Worm (Caenorhabditis elegans) whole organism, L3 larva: ENCODE data around the gene dcn-1.

ENCODE experiments used
- R02D3.7 ChIP-seq: fragments of 150-350 bp; optimal IDR thresholded peaks from 2 replicates; lab custom pipeline; 2014; ENCODE audit warnings: missing biosample characterization, missing genetic modification characterization
- ZK546.5 ChIP-seq: sonication (generic microtip); optimal IDR thresholded peaks from 2 replicates; lab custom pipeline; 2017; ENCODE audit warnings: missing biosample characterization, missing genetic modification characterization
- aly-2 ChIP-seq: fragments of 150-350 bp; optimal IDR thresholded peaks from 2 replicates; lab custom pipeline; 2014; ENCODE audit warnings: missing biosample characterization, missing genetic modification characterization
- ama-1 ChIP-seq: fragments of 150-350 bp; optimal IDR thresholded peaks from 2 replicates; lab custom pipeline; 2018
- ceh-16 ChIP-seq: sonication (generic microtip); optimal IDR thresholded peaks from 2 replicates; lab custom pipeline; 2017; ENCODE audit warnings: missing biosample characterization, missing genetic modification characterization
- ceh-28 ChIP-seq: fragments of 150-350 bp; optimal IDR thresholded peaks from 2 replicates; lab custom pipeline; 2014; ENCODE audit warnings: missing biosample characterization, missing genetic modification reagents, missing genetic modification characterization
- ceh-82 ChIP-seq: fragments of 150-350 bp; optimal IDR thresholded peaks from 2 replicates; lab custom pipeline; 2014; ENCODE audit warnings: missing biosample characterization, missing genetic modification characterization
- ceh-9 ChIP-seq: sonication (generic microtip); optimal IDR thresholded peaks from 2 replicates; lab custom pipeline; 2018; ENCODE audit warnings: missing biosample characterization, missing genetic modification characterization
- daf-12 ChIP-seq: fragments of 150-350 bp; optimal IDR thresholded peaks from 2 replicates; lab custom pipeline; 2014; ENCODE audit warnings: missing biosample characterization, missing genetic modification reagents, missing genetic modification characterization
- egl-27 ChIP-seq: sonication (generic microtip); optimal IDR thresholded peaks from 4 replicates; lab custom pipeline; 2017; ENCODE audit warnings: missing biosample characterization, missing genetic modification reagents, missing genetic modification characterization
- egl-5 ChIP-seq: fragments of 150-350 bp; optimal IDR thresholded peaks from 2 replicates; lab custom pipeline; 2017; ENCODE audit warnings: missing biosample characterization, missing genetic modification reagents, missing genetic modification characterization, inconsistent platforms
- elt-1 ChIP-seq: fragments of 150-350 bp; optimal IDR thresholded peaks from 2 replicates; lab custom pipeline; 2014; ENCODE audit warnings: missing biosample characterization, missing genetic modification characterization
- elt-2 ChIP-seq: sonication (generic microtip); optimal IDR thresholded peaks from 2 replicates; lab custom pipeline; 2016; ENCODE audit warnings: missing genetic modification reagents, mild to moderate bottlenecking, missing genetic modification characterization, missing compliant biosample characterization
- elt-3 ChIP-seq, 3 experiments: fragments of 150-350 bp in 1 of 3; sonication (generic microtip) in 2 of 3; optimal IDR thresholded peaks; 2 replicates in 2 of 3; 4 replicates in 1 of 3; lab custom pipeline; 2014 to 2017; ENCODE audit warnings: missing biosample characterization in 3 of 3, missing genetic modification characterization in 3 of 3
- eor-1 ChIP-seq, 2 experiments: fragments of 150-350 bp; optimal IDR thresholded peaks; 2 replicates each; lab custom pipeline; 2014 to 2018; ENCODE audit warnings: missing biosample characterization in 2 of 2, missing genetic modification characterization in 2 of 2
- fkh-10 ChIP-seq: sonication (generic microtip); optimal IDR thresholded peaks from 2 replicates; lab custom pipeline; 2017; ENCODE audit warnings: missing biosample characterization, missing genetic modification reagents, missing genetic modification characterization
- fkh-2 ChIP-seq: fragments of 150-350 bp; optimal IDR thresholded peaks from 2 replicates; lab custom pipeline; 2014; ENCODE audit warnings: missing biosample characterization, missing genetic modification reagents, missing genetic modification characterization
- fos-1 ChIP-seq: fragments of 150-350 bp; optimal IDR thresholded peaks from 2 replicates; lab custom pipeline; 2014; ENCODE audit warnings: missing biosample characterization, missing genetic modification characterization
- hmg-11 ChIP-seq: sonication (generic microtip); optimal IDR thresholded peaks from 2 replicates; lab custom pipeline; 2016; ENCODE audit warnings: missing genetic modification characterization, missing compliant biosample characterization
- lin-15B ChIP-seq: fragments of 150-350 bp; optimal IDR thresholded peaks from 2 replicates; lab custom pipeline; 2014; ENCODE audit warnings: missing biosample characterization, missing genetic modification characterization
- lin-39 ChIP-seq: fragments of 150-350 bp; optimal IDR thresholded peaks from 2 replicates; lab custom pipeline; 2018; ENCODE audit warnings: missing biosample characterization, missing genetic modification reagents, missing genetic modification characterization
- lsy-12 ChIP-seq: sonication (generic microtip); optimal IDR thresholded peaks from 2 replicates; lab custom pipeline; 2016; ENCODE audit warnings: mild to moderate bottlenecking, missing genetic modification characterization, missing compliant biosample characterization
- mdl-1 ChIP-seq: fragments of 150-350 bp; optimal IDR thresholded peaks from 2 replicates; lab custom pipeline; 2014; ENCODE audit warnings: missing biosample characterization, missing genetic modification characterization
- mml-1 ChIP-seq: fragments of 150-350 bp; sonication (generic microtip); optimal IDR thresholded peaks from 3 replicates; lab custom pipeline; 2014; ENCODE audit warnings: missing biosample characterization, missing genetic modification characterization
- nfya-1 ChIP-seq: sonication (generic microtip); optimal IDR thresholded peaks from 2 replicates; lab custom pipeline; 2017; ENCODE audit warnings: missing genetic modification characterization, mild to moderate bottlenecking, missing compliant biosample characterization, antibody characterized with exemption, moderate library complexity; ENCODE audit not compliant: insufficient read depth
- nhr-12 ChIP-seq: fragments of 150-350 bp; optimal IDR thresholded peaks from 2 replicates; lab custom pipeline; 2014; ENCODE audit warnings: missing biosample characterization, missing genetic modification characterization
- nhr-23 ChIP-seq: fragments of 150-350 bp; optimal IDR thresholded peaks from 2 replicates; lab custom pipeline; 2014; ENCODE audit warnings: missing biosample characterization, missing genetic modification reagents, missing genetic modification characterization
- nhr-237 ChIP-seq: fragments of 150-350 bp; optimal IDR thresholded peaks from 2 replicates; lab custom pipeline; 2014; ENCODE audit warnings: missing biosample characterization, missing genetic modification characterization
- nhr-25 ChIP-seq: sonication (generic microtip); optimal IDR thresholded peaks from 2 replicates; lab custom pipeline; 2017; ENCODE audit warnings: missing biosample characterization, missing genetic modification characterization
- nhr-28 ChIP-seq: fragments of 150-350 bp; optimal IDR thresholded peaks from 2 replicates; lab custom pipeline; 2014; ENCODE audit warnings: missing biosample characterization, missing genetic modification characterization
- nhr-43 ChIP-seq: sonication (generic microtip); optimal IDR thresholded peaks from 2 replicates; lab custom pipeline; 2016; ENCODE audit warnings: mild to moderate bottlenecking, missing genetic modification characterization, missing compliant biosample characterization; ENCODE audit not compliant: poor library complexity, severe bottlenecking
- nhr-67 ChIP-seq: fragments of 150-350 bp; optimal IDR thresholded peaks from 2 replicates; lab custom pipeline; 2014; ENCODE audit warnings: missing biosample characterization, missing genetic modification characterization
- nhr-76 ChIP-seq: fragments of 150-350 bp; sonication (generic microtip); optimal IDR thresholded peaks from 5 replicates; lab custom pipeline; 2014; ENCODE audit warnings: missing biosample characterization, missing genetic modification characterization
- nhr-77 ChIP-seq: fragments of 150-350 bp; optimal IDR thresholded peaks from 2 replicates; lab custom pipeline; 2014; ENCODE audit warnings: missing biosample characterization, missing genetic modification characterization
- pha-4 ChIP-seq: fragments of 150-350 bp; optimal IDR thresholded peaks from 2 replicates; lab custom pipeline; 2014; ENCODE audit warnings: missing biosample characterization, missing genetic modification reagents, missing genetic modification characterization
- sea-2 ChIP-seq: fragments of 150-350 bp; sonication (generic microtip); optimal IDR thresholded peaks from 4 replicates; lab custom pipeline; 2014; ENCODE audit warnings: missing biosample characterization, missing genetic modification reagents, missing genetic modification characterization
- skn-1 ChIP-seq: fragments of 150-350 bp; optimal IDR thresholded peaks from 2 replicates; lab custom pipeline; 2014; ENCODE audit warnings: missing biosample characterization, missing genetic modification characterization
- snpc-4 ChIP-seq: fragments of 150-350 bp; optimal IDR thresholded peaks from 2 replicates; lab custom pipeline; 2014; ENCODE audit warnings: missing biosample characterization, missing genetic modification characterization
- tbx-2 ChIP-seq: sonication (generic microtip); optimal IDR thresholded peaks from 2 replicates; lab custom pipeline; 2016; ENCODE audit warnings: mild to moderate bottlenecking, missing genetic modification characterization, missing compliant biosample characterization
- unc-39 ChIP-seq: sonication (generic microtip); optimal IDR thresholded peaks from 4 replicates; lab custom pipeline; 2017; ENCODE audit warnings: missing biosample characterization, missing genetic modification characterization
- unc-62 ChIP-seq: fragments of 150-350 bp; sonication (generic microtip); optimal IDR thresholded peaks from 4 replicates; lab custom pipeline; 2014; ENCODE audit warnings: missing biosample characterization, missing genetic modification reagents, missing genetic modification characterization
- zag-1 ChIP-seq: fragments of 150-350 bp; optimal IDR thresholded peaks from 2 replicates; lab custom pipeline; 2014; ENCODE audit warnings: missing biosample characterization, missing genetic modification characterization
- ztf-11 ChIP-seq: fragments of 150-350 bp; optimal IDR thresholded peaks from 2 replicates; lab custom pipeline; 2014; ENCODE audit warnings: missing biosample characterization, missing genetic modification characterization
- ztf-4 ChIP-seq: fragments of 150-350 bp; optimal IDR thresholded peaks from 2 replicates; lab custom pipeline; 2014; ENCODE audit warnings: missing biosample characterization, missing genetic modification characterization

The dcn-1 gene

ce11 chrIII:4328208-4328987 is 14.7 kb downstream of the dcn-1 start:
- peak; percentile 90 for TF ChIP-seq nfya-1
- peak; percentile 44 for TF ChIP-seq nhr-43 (tag; lab: Kevin White, UChicago)
- peak in 2 of 3 experiments; percentile 13 to 98 for TF ChIP-seq elt-3 (tag; optimal IDR thresholded peaks at IDR 0.05; lab: Kevin White, UChicago)
- TF ChIP-seq nhr-23, result peak; percentile 77
- TF ChIP-seq lsy-12 (tag; lab: Kevin White, UChicago), result no peak

ce11 chrIII:4330984-4331383 is 17.3 kb downstream of the dcn-1 start, which contains the start of gene gly-6:
TSS of gene gly-6 (minus strand) at chrIII:4331228.
- peak; percentile 76 for TF ChIP-seq nhr-23
- TF ChIP-seq ztf-4, result no peak
- TF ChIP-seq nhr-25 (tag; lab: Kevin White, UChicago), result peak; percentile 66
- TF ChIP-seq fkh-10 (GFP tag; lab: Kevin White, UChicago), result no peak
- TF ChIP-seq unc-62, result no peak
- TF ChIP-seq ceh-82 (tag; lab: Kevin White, UChicago), result no peak
- TF ChIP-seq zag-1, result no peak
- no peak for TF ChIP-seq mml-1 (tag; lab: Kevin White, UChicago)
- TF ChIP-seq skn-1, result no peak
- no peak for TF ChIP-seq egl-27 (tag; lab: Kevin White, UChicago)
- TF ChIP-seq eor-1 (tag; optimal IDR thresholded peaks at IDR 0.05; lab: Kevin White, UChicago), result no peak
- TF ChIP-seq tbx-2, result no peak
- TF ChIP-seq nhr-28 (tag; lab: Kevin White, UChicago), result no peak
- no peak for TF ChIP-seq daf-12 (tag; lab: Kevin White, UChicago)
- no peak for TF ChIP-seq R02D3.7 (tag; lab: Kevin White, UChicago)
- TF ChIP-seq ztf-11 (tag; lab: Kevin White, UChicago), result no peak

- TF ChIP-seq nhr-12 (tag; lab: Kevin White, UChicago) (no peak), ceh-9 (tag; lab: Kevin White, UChicago) (no peak), lin-15B (tag; lab: Kevin White, UChicago) (peak; percentile 36), snpc-4 (tag; lab: Kevin White, UChicago) (peak; percentile 63), egl-27 (tag; lab: Kevin White, UChicago) (no peak), fkh-2 (no peak), R02D3.7 (tag; lab: Kevin White, UChicago) (no peak), nhr-77 (no peak), hmg-11 (tag; lab: Kevin White, UChicago) (peak; percentile 34), lin-39 (tag; lab: Kevin White, UChicago) (peak; percentile 35), unc-62 (no peak), tbx-2 (no peak), nhr-43 (tag; lab: Kevin White, UChicago) (no peak), ZK546.5 (tag; lab: Kevin White, UChicago) (no peak), mdl-1 (no peak), nfya-1 (peak; percentile 81), elt-2 (peak; percentile 4), pha-4 (tag; lab: Kevin White, UChicago) (peak; percentile 49), ama-1 (lab: Kevin White, UChicago) (no peak), nhr-23 (peak; percentile 16), egl-5 (tag; lab: Kevin White, UChicago) (no peak), ceh-28 (tag; lab: Kevin White, UChicago) (peak; percentile 22)
Measured at ce11 chrIII:4332543-4333042, 18.9 kb downstream of the dcn-1 start, which contains the start of gene cdk-12. TSS of gene cdk-12 (plus strand) at chrIII:4332992.

- TF ChIP-seq zag-1, result no peak
- no peak for TF ChIP-seq daf-12 (tag; lab: Kevin White, UChicago)
- TF ChIP-seq lin-15B (tag; lab: Kevin White, UChicago), result peak; percentile 13
- TF ChIP-seq nhr-67 (tag; lab: Kevin White, UChicago), result no peak
- TF ChIP-seq lin-39 (tag; lab: Kevin White, UChicago), result peak; percentile 48
- no peak for TF ChIP-seq ceh-82 (tag; lab: Kevin White, UChicago)
- TF ChIP-seq snpc-4 (tag; lab: Kevin White, UChicago), result peak; percentile 10
- TF ChIP-seq ceh-9 (tag; lab: Kevin White, UChicago), result no peak
- no peak for TF ChIP-seq fos-1 (tag; lab: Kevin White, UChicago)
- no peak for TF ChIP-seq nhr-237 (tag; lab: Kevin White, UChicago)
- no peak for TF ChIP-seq unc-62
- no peak for TF ChIP-seq nhr-76
- TF ChIP-seq ceh-16 (tag; lab: Kevin White, UChicago), result no peak
- peak; percentile 81 for TF ChIP-seq nfya-1
- TF ChIP-seq tbx-2, result no peak
- TF ChIP-seq mdl-1, result no peak
- TF ChIP-seq unc-39 (tag; lab: Kevin White, UChicago), result no peak
- no peak for TF ChIP-seq fkh-2
- peak; percentile 29 for TF ChIP-seq nhr-25 (tag; lab: Kevin White, UChicago)
- no peak for TF ChIP-seq aly-2 (tag; lab: Kevin White, UChicago)
- no peak for TF ChIP-seq R02D3.7 (tag; lab: Kevin White, UChicago)
- peak; percentile 93 for TF ChIP-seq hmg-11 (tag; lab: Kevin White, UChicago)
- no peak for TF ChIP-seq fkh-10 (GFP tag; lab: Kevin White, UChicago)
- TF ChIP-seq nhr-23, result no peak
- no peak for TF ChIP-seq ztf-11 (tag; lab: Kevin White, UChicago)
- TF ChIP-seq sea-2, result no peak
- no peak for TF ChIP-seq elt-3 (tag; optimal IDR thresholded peaks at IDR 0.05; lab: Kevin White, UChicago)
- no peak for TF ChIP-seq elt-1 (tag; lab: Kevin White, UChicago)
Measured at ce11 chrIII:4335614-4336013, 21.9 kb downstream of the dcn-1 start.
